Worm (Caenorhabditis elegans) whole organism, L1 larva: Measurements from ENCODE around the gene clec-125.

Experiments used
- C16A3.4 ChIP-seq: fragments of 150-350 bp; optimal IDR thresholded peaks from 2 replicates; lab custom pipeline; 2014; ENCODE audit warnings: missing biosample characterization, missing genetic modification characterization
- ceh-8 ChIP-seq: fragments of 200-800 bp; sonication (Bioruptor generic); optimal IDR thresholded peaks from 2 replicates; lab custom pipeline; 2018; ENCODE audit warnings: mild to moderate bottlenecking, missing genetic modification characterization, moderate library complexity, missing compliant biosample characterization
- ces-1 ChIP-seq: fragments of 150-350 bp; optimal IDR thresholded peaks from 2 replicates; lab custom pipeline; 2014; ENCODE audit warnings: missing biosample characterization, missing genetic modification reagents, missing genetic modification characterization
- dpl-1 ChIP-seq, 3 experiments: fragments of 150-350 bp in 2 of 3; sonication (generic microtip) in 1 of 3; optimal IDR thresholded peaks; 2 replicates each; lab custom pipeline; 2014 to 2017; ENCODE audit warnings: missing biosample characterization in 3 of 3, missing genetic modification characterization in 3 of 3, missing genetic modification reagents in 3 of 3
- dsc-1 ChIP-seq: sonication (generic microtip); optimal IDR thresholded peaks from 2 replicates; lab custom pipeline; 2016; ENCODE audit warnings: mild to moderate bottlenecking, missing genetic modification characterization, missing compliant biosample characterization
- elt-2 ChIP-seq: sonication (generic microtip); optimal IDR thresholded peaks from 2 replicates; lab custom pipeline; 2016; ENCODE audit warnings: missing genetic modification characterization, mild to moderate bottlenecking, inconsistent platforms, missing compliant biosample characterization, missing genetic modification reagents
- ets-5 ChIP-seq: fragments of 200-800 bp; sonication (Bioruptor generic); IDR thresholded peaks from 2 replicates; pipeline ENCODE4 v1.3.6; 2022; ENCODE audit warnings: missing genetic modification characterization, missing compliant biosample characterization
- fkh-8 ChIP-seq: sonication (generic microtip); optimal IDR thresholded peaks from 2 replicates; lab custom pipeline; 2016; ENCODE audit warnings: mild to moderate bottlenecking, missing genetic modification characterization, missing compliant biosample characterization
- fos-1 ChIP-seq: fragments of 150-350 bp; optimal IDR thresholded peaks from 2 replicates; lab custom pipeline; 2014; ENCODE audit warnings: missing biosample characterization, missing genetic modification characterization
- hlh-4 ChIP-seq: sonication (generic microtip); optimal IDR thresholded peaks from 2 replicates; lab custom pipeline; 2016; ENCODE audit warnings: mild to moderate bottlenecking, missing genetic modification characterization, missing compliant biosample characterization
- hpl-2 ChIP-seq: fragments of 150-350 bp; optimal IDR thresholded peaks from 2 replicates; lab custom pipeline; 2014; ENCODE audit warnings: missing biosample characterization, missing genetic modification reagents, missing genetic modification characterization
- isw-1 ChIP-seq: fragments of 200-800 bp; sonication (Bioruptor generic); IDR thresholded peaks from 2 replicates; pipeline ENCODE4 v1.3.6; 2022; ENCODE audit warnings: missing genetic modification characterization, missing compliant biosample characterization
- lin-14 ChIP-seq: fragments of 200-800 bp; sonication (Bioruptor generic); optimal IDR thresholded peaks from 2 replicates; lab custom pipeline; 2018; ENCODE audit warnings: mild to moderate bottlenecking, missing genetic modification characterization, moderate library complexity, missing compliant biosample characterization
- lin-15B ChIP-seq: fragments of 150-350 bp; sonication (generic microtip); optimal IDR thresholded peaks from 3 replicates; lab custom pipeline; 2014; ENCODE audit warnings: missing biosample characterization, missing genetic modification characterization
- lin-35 ChIP-seq, 2 experiments: fragments of 150-350 bp; optimal IDR thresholded peaks; 2 replicates each; lab custom pipeline; 2014; ENCODE audit warnings: missing biosample characterization in 2 of 2, missing genetic modification characterization in 2 of 2, missing genetic modification reagents in 2 of 2
- mab-9 ChIP-seq: fragments of 200-800 bp; sonication (Bioruptor generic); IDR thresholded peaks from 2 replicates; pipeline ENCODE4 v1.3.6; 2022; ENCODE audit warnings: missing genetic modification reagents, missing genetic modification characterization, missing compliant biosample characterization
- mdl-1 ChIP-seq, 2 experiments: fragments of 150-350 bp; optimal IDR thresholded peaks; 2 replicates each; lab custom pipeline; 2014 to 2017; ENCODE audit warnings: missing biosample characterization in 2 of 2, missing genetic modification characterization in 2 of 2, inconsistent platforms in 1 of 2
- mef-2 ChIP-seq: fragments of 150-350 bp; optimal IDR thresholded peaks from 2 replicates; lab custom pipeline; 2014; ENCODE audit warnings: missing biosample characterization, missing genetic modification characterization
- nhr-12 ChIP-seq: sonication (generic microtip); optimal IDR thresholded peaks from 2 replicates; lab custom pipeline; 2017; ENCODE audit warnings: missing biosample characterization, missing genetic modification characterization
- nhr-20 ChIP-seq: sonication (generic microtip); optimal IDR thresholded peaks from 2 replicates; lab custom pipeline; 2016; ENCODE audit warnings: mild to moderate bottlenecking, missing genetic modification characterization, missing compliant biosample characterization
- nhr-84 ChIP-seq: sonication (generic microtip); optimal IDR thresholded peaks from 2 replicates; lab custom pipeline; 2017; ENCODE audit warnings: missing biosample characterization, missing genetic modification characterization
- nhr-85 ChIP-seq: sonication (generic microtip); peaks from one replicate; lab custom pipeline; 2016; ENCODE audit warnings: missing genetic modification characterization, inconsistent platforms, missing compliant biosample characterization
- pax-3 ChIP-seq: fragments of 200-800 bp; sonication (Bioruptor generic); optimal IDR thresholded peaks from 2 replicates; lab custom pipeline; 2018; ENCODE audit warnings: mild to moderate bottlenecking, missing genetic modification characterization, moderate library complexity, missing compliant biosample characterization
- rnt-1 ChIP-seq: sonication (generic microtip); optimal IDR thresholded peaks from 2 replicates; lab custom pipeline; 2016; ENCODE audit warnings: mild to moderate bottlenecking, missing genetic modification characterization, moderate library complexity, missing compliant biosample characterization
- snpc-4 ChIP-seq: fragments of 150-350 bp; optimal IDR thresholded peaks from 2 replicates; lab custom pipeline; 2014; ENCODE audit warnings: missing biosample characterization, missing genetic modification characterization
- sox-4 ChIP-seq: sonication (generic microtip); optimal IDR thresholded peaks from 2 replicates; lab custom pipeline; 2016; ENCODE audit warnings: missing genetic modification characterization, missing compliant biosample characterization
- tbx-2 ChIP-seq: sonication (generic microtip); optimal IDR thresholded peaks from 2 replicates; lab custom pipeline; 2016; ENCODE audit warnings: missing genetic modification characterization, missing compliant biosample characterization
- tlp-1 ChIP-seq: fragments of 150-350 bp; optimal IDR thresholded peaks from 2 replicates; lab custom pipeline; 2014; ENCODE audit warnings: missing biosample characterization, missing genetic modification characterization
- unc-130 ChIP-seq: fragments of 150-350 bp; optimal IDR thresholded peaks from 2 replicates; lab custom pipeline; 2017; ENCODE audit warnings: missing biosample characterization, missing genetic modification characterization, inconsistent platforms
- unc-30 ChIP-seq: sonication (generic microtip); optimal IDR thresholded peaks from 2 replicates; lab custom pipeline; 2017; ENCODE audit warnings: missing biosample characterization, missing genetic modification characterization
- unc-62 ChIP-seq: fragments of 150-350 bp; optimal IDR thresholded peaks from 2 replicates; lab custom pipeline; 2014; ENCODE audit warnings: missing biosample characterization, missing genetic modification reagents, missing genetic modification characterization
- unc-86 ChIP-seq: sonication (generic microtip); optimal IDR thresholded peaks from 2 replicates; lab custom pipeline; 2016; ENCODE audit warnings: missing genetic modification characterization, missing compliant biosample characterization
- unc-98 ChIP-seq: fragments of 200-800 bp; sonication (Bioruptor generic); IDR thresholded peaks from 2 replicates; pipeline ENCODE4 v1.3.6; 2022; ENCODE audit warnings: missing genetic modification characterization, missing compliant biosample characterization
- vab-15 ChIP-seq: sonication (generic microtip); optimal IDR thresholded peaks from 2 replicates; lab custom pipeline; 2017; ENCODE audit warnings: missing genotype, mild to moderate bottlenecking, missing genetic modification characterization, missing compliant biosample characterization
- zag-1 ChIP-seq: fragments of 150-350 bp; optimal IDR thresholded peaks from 2 replicates; lab custom pipeline; 2014; ENCODE audit warnings: missing biosample characterization, missing genetic modification characterization
- ztf-11 ChIP-seq, 2 experiments: sonication (generic microtip); optimal IDR thresholded peaks; 2 replicates each; lab custom pipeline; 2016 to 2017; ENCODE audit warnings: missing genetic modification characterization in 2 of 2, missing biosample characterization in 1 of 2, missing compliant biosample characterization in 1 of 2
- ztf-4 ChIP-seq: fragments of 150-350 bp; optimal IDR thresholded peaks from 2 replicates; lab custom pipeline; 2014; ENCODE audit warnings: missing biosample characterization, missing genetic modification characterization

The clec-125 gene

DNA sequence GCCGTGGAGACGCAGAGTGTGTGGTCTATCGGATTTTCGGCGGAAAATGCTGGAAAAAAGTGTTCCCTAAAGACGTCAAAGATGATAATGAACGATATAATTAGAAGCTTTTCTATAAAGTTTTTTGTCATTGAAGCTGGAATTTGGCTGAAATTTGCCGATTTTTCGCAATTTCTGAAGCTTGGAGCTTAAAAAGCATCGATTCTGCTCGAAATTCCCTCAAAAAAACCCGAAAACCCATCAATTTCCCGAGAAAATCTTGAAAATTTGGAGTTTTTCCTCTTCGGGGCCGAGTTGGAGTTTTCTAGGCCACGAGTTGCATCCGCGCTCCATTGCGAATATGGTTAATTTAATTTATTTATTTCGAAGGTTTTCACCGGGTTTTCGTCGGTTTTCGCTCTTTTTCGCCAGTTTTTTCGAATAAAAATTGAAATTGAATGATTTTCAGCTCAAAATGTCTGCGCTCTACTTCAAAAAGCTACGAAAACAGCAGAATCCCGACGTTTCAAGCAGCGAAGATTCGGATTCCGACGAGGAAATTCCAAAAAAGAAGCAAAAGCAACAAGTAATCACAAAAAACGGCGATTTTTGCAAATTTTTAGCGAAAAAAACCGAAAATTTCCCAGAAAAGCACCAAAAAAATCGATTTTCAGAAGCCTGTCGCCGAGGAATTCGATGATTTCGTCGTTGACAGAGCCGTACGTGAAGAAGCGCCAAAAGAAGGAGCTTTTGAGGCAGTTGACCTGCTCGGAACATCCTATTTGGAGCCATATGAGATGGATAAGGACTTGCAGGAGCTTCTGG lies 13.1 kb upstream of the clec-125 start, which contains the start of the genes col-71 and Y49F6B.2 (continued):
- peak; percentile 64 for TF ChIP-seq fos-1 (tag; lab: Kevin White, UChicago)
- TF ChIP-seq unc-130 (tag; lab: Kevin White, UChicago): peak; percentile 24
- TF ChIP-seq ztf-4 (tag; lab: Kevin White, UChicago): no peak
- TF ChIP-seq sox-4: peak; percentile 76
- TF ChIP-seq zag-1 (tag; lab: Kevin White, UChicago): no peak
- peak; percentile 80 for TF ChIP-seq unc-98 (GFP tag; lab: Robert Waterston, UW)
- TF ChIP-seq nhr-85 (tag; lab: Kevin White, UChicago): peak; percentile 91
- TF ChIP-seq snpc-4 (tag; lab: Kevin White, UChicago): peak; percentile 58
- TF ChIP-seq lin-14 (GFP tag; lab: Kevin White, UChicago): peak; percentile 89
- peak; percentile 76 for TF ChIP-seq nhr-20
- TF ChIP-seq fkh-8: peak; percentile 86
- no peak for TF ChIP-seq mef-2 (tag; lab: Kevin White, UChicago)
- peak; percentile 86 for TF ChIP-seq mab-9
- TF ChIP-seq nhr-12 (tag; lab: Kevin White, UChicago): no peak
- TF ChIP-seq tbx-2 (tag; lab: Kevin White, UChicago): peak; percentile 89
- peak; percentile 90 for TF ChIP-seq lin-15B (tag; lab: Kevin White, UChicago)

DNA sequence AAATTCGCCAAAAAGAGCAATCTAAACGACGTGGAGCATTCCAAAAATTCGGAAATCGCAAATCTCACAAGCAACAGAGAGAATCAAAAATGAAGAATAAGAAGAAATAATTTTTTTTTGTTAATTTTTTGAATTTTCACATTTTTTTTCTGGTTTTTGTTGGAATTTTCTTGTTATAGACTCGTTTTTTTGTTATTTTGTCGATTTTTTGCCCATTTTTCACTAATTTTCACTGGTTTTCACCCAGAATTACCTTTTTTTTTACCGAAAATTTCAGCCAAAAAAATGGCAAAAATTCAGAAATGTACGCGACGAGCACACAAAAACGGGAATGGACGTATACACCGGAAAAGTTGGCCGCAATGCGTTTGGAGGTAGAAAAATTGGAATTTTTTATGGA lies 11.1 kb upstream of the clec-125 start, which contains the start of gene cyh-1:
cyh-1 (plus strand) TSS at position 301 of the 400 bp plus-strand sequence.
- TF ChIP-seq vab-15 (tag; lab: Kevin White, UChicago) (no peak), dpl-1 (GFP tag; optimal IDR thresholded peaks at IDR 0.05; lab: Kevin White, UChicago) (no peak), mdl-1 (tag; optimal IDR thresholded peaks at IDR 0.05; lab: Kevin White, UChicago) (no peak), tlp-1 (tag; lab: Kevin White, UChicago) (no peak), nhr-84 (tag; lab: Kevin White, UChicago) (no peak), unc-30 (tag; lab: Kevin White, UChicago) (no peak), rnt-1 (tag; lab: Kevin White, UChicago) (no peak), unc-62 (no peak), isw-1 (no peak), mef-2 (tag; lab: Kevin White, UChicago) (no peak), ets-5 (no peak), unc-98 (GFP tag; lab: Robert Waterston, UW) (no peak), ceh-8 (GFP tag; lab: Kevin White, UChicago) (no peak), unc-86 (tag; lab: Kevin White, UChicago) (no peak), zag-1 (tag; lab: Kevin White, UChicago) (no peak), C16A3.4 (tag; lab: Kevin White, UChicago) (no peak), lin-35 (GFP tag; optimal IDR thresholded peaks at IDR 0.05; lab: Kevin White, UChicago) (no peak)
- TF ChIP-seq, all 84 proteins: peak for 0

DNA sequence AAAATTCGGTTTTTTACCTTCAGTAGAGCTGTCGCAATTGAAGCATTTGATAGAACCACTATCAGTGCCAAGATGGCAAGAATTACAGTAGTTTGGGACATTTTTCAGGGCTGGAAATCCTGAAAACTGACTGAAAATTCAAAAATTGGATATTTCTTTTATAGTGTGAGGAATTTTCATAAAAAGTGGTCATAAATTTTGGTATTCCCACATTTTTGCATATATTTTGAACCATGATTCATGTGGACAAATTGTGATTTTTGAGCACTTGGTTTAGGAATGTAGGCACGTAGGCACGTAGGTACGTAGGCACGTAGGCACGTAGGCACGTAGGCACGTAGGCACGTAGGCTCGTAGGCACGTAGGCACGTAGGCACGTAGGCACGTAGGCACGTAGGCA lies 3.6 kb upstream of the clec-125 start, which contains the start of gene Y49F6B.19:
Y49F6B.19 (minus strand) TSS at position 101 of the 400 bp plus-strand sequence.
- TF ChIP-seq mdl-1 (tag; optimal IDR thresholded peaks at IDR 0.05; lab: Kevin White, UChicago): no peak
- TF ChIP-seq hpl-2 (GFP tag; lab: Kevin White, UChicago): no peak
- TF ChIP-seq pax-3 (tag; lab: Kevin White, UChicago): no peak
- TF ChIP-seq dsc-1 (tag; lab: Kevin White, UChicago): no peak
- TF ChIP-seq hlh-4 (tag; lab: Kevin White, UChicago): no peak
- no peak for TF ChIP-seq elt-2 (tag; lab: Kevin White, UChicago)
- no peak for TF ChIP-seq ces-1

DNA sequence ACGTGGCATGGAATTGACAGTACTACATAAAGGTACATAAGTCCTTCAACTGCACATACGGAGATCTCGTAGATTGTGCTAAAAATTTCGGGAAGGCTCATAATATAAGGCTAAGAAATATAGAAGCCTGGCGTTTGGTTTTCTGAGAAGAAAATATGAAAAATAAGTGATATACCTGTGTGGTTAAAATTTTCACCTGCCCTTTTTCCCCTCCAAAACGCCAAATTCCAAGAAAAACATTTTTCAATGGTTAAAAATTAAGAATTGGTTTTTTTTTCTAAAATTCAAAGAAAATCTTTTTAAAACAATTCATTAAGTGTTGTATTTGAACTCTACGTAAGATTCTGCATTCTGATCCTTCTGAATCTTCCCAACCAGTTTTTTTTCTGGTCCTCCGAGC lies 1.2 kb upstream of the clec-125 start, which contains the start of gene srz-5:
srz-5 (minus strand) TSS at position 101 of the 400 bp plus-strand sequence.
- TF ChIP-seq hlh-4 (tag; lab: Kevin White, UChicago): peak; percentile 55
- no peak for TF ChIP-seq dsc-1 (tag; lab: Kevin White, UChicago)
- TF ChIP-seq ztf-11 (tag; optimal IDR thresholded peaks at IDR 0.05; lab: Kevin White, UChicago): no peak
